Worm (Caenorhabditis elegans) whole organism, late embryonic: ENCODE data around the gene rabr-2.

Source experiments
- C38D4.7 ChIP-seq: fragments of 200-800 bp; sonication (Bioruptor generic); optimal IDR thresholded peaks from 2 replicates; lab custom pipeline; 2018; ENCODE audit warnings: mild to moderate bottlenecking, missing genetic modification characterization, moderate library complexity, missing compliant biosample characterization
- F13H6.1 ChIP-seq: sonication (generic microtip); optimal IDR thresholded peaks from 2 replicates; lab custom pipeline; 2016; ENCODE audit warnings: missing genetic modification characterization, missing compliant biosample characterization
- K02D7.2 ChIP-seq: sonication (generic microtip); optimal IDR thresholded peaks from 2 replicates; lab custom pipeline; 2017; ENCODE audit warnings: mild to moderate bottlenecking, missing genetic modification characterization, missing compliant biosample characterization
- Y22D7AL.16 ChIP-seq: sonication (generic microtip); optimal IDR thresholded peaks from 2 replicates; lab custom pipeline; 2016; ENCODE audit warnings: missing genetic modification characterization, missing compliant biosample characterization
- ahr-1 ChIP-seq: sonication (generic microtip); optimal IDR thresholded peaks from 2 replicates; lab custom pipeline; 2016; ENCODE audit warnings: missing genetic modification characterization, missing compliant biosample characterization
- ceh-18 ChIP-seq: sonication (generic microtip); optimal IDR thresholded peaks from 2 replicates; lab custom pipeline; 2016; ENCODE audit warnings: missing genetic modification characterization, missing compliant biosample characterization
- ceh-2 ChIP-seq: sonication (generic microtip); optimal IDR thresholded peaks from 2 replicates; lab custom pipeline; 2016; ENCODE audit warnings: missing genotype, missing genetic modification characterization, missing compliant biosample characterization
- ceh-24 ChIP-seq: sonication (generic microtip); optimal IDR thresholded peaks from 2 replicates; lab custom pipeline; 2016; ENCODE audit warnings: mild to moderate bottlenecking, missing genetic modification characterization, missing compliant biosample characterization
- ceh-31 ChIP-seq: sonication (generic microtip); optimal IDR thresholded peaks from 2 replicates; lab custom pipeline; 2016; ENCODE audit warnings: missing genetic modification characterization, missing compliant biosample characterization
- ceh-34 ChIP-seq: sonication (generic microtip); optimal IDR thresholded peaks from 2 replicates; lab custom pipeline; 2016; ENCODE audit warnings: mild to moderate bottlenecking, missing genetic modification characterization, missing compliant biosample characterization
- ceh-45 ChIP-seq: fragments of 200-800 bp; sonication (Bioruptor generic); IDR thresholded peaks from 2 replicates; pipeline ENCODE4 v1.3.6; 2022; ENCODE audit warnings: missing genetic modification reagents, missing genetic modification characterization, missing compliant biosample characterization
- ceh-48 ChIP-seq: sonication (generic microtip); optimal IDR thresholded peaks from 2 replicates; lab custom pipeline; 2016; ENCODE audit warnings: missing genetic modification characterization, inconsistent platforms, missing compliant biosample characterization
- che-1 ChIP-seq: sonication (generic microtip); optimal IDR thresholded peaks from 2 replicates; lab custom pipeline; 2016; ENCODE audit warnings: mild to moderate bottlenecking, missing genetic modification characterization, missing compliant biosample characterization
- dmd-4 ChIP-seq: sonication (generic microtip); optimal IDR thresholded peaks from 2 replicates; lab custom pipeline; 2016; ENCODE audit warnings: borderline replicate concordance, missing genetic modification characterization, missing compliant biosample characterization
- elt-2 ChIP-seq: sonication (generic microtip); optimal IDR thresholded peaks from 2 replicates; lab custom pipeline; 2016; ENCODE audit warnings: missing genetic modification reagents, missing genetic modification characterization, missing compliant biosample characterization
- elt-4 ChIP-seq: sonication (generic microtip); optimal IDR thresholded peaks from 2 replicates; lab custom pipeline; 2016; ENCODE audit warnings: missing genetic modification characterization, missing compliant biosample characterization
- fax-1 ChIP-seq: sonication (generic microtip); optimal IDR thresholded peaks from 2 replicates; lab custom pipeline; 2016; ENCODE audit warnings: missing genotype, missing genetic modification characterization, missing compliant biosample characterization
- fkh-10 ChIP-seq: fragments of 150-350 bp; optimal IDR thresholded peaks from 2 replicates; lab custom pipeline; 2014; ENCODE audit warnings: missing biosample characterization, missing genetic modification reagents, missing genetic modification characterization
- fkh-6 ChIP-seq: sonication (generic microtip); optimal IDR thresholded peaks from 2 replicates; lab custom pipeline; 2016; ENCODE audit warnings: missing genetic modification characterization, missing compliant biosample characterization
- gmeb-2 ChIP-seq: sonication (generic microtip); optimal IDR thresholded peaks from 2 replicates; lab custom pipeline; 2016; ENCODE audit warnings: missing genetic modification characterization, inconsistent platforms, missing compliant biosample characterization
- hlh-13 ChIP-seq: fragments of 200-800 bp; sonication (Bioruptor generic); optimal IDR thresholded peaks from 2 replicates; lab custom pipeline; 2018; ENCODE audit warnings: mild to moderate bottlenecking, missing genetic modification characterization, missing compliant biosample characterization
- hlh-15 ChIP-seq: sonication (generic microtip); optimal IDR thresholded peaks from 2 replicates; lab custom pipeline; 2016; ENCODE audit warnings: missing genetic modification characterization, missing compliant biosample characterization
- hlh-30 ChIP-seq: sonication (generic microtip); optimal IDR thresholded peaks from 2 replicates; lab custom pipeline; 2017; ENCODE audit warnings: antibody characterized with exemption, missing genetic modification characterization, missing compliant biosample characterization; ENCODE audit not compliant: insufficient read depth
- hlh-6 ChIP-seq: sonication (generic microtip); optimal IDR thresholded peaks from 2 replicates; lab custom pipeline; 2016; ENCODE audit warnings: missing genotype, missing genetic modification characterization, missing compliant biosample characterization
- lim-6 ChIP-seq: sonication (generic microtip); optimal IDR thresholded peaks from 2 replicates; lab custom pipeline; 2016; ENCODE audit warnings: missing genetic modification characterization, missing compliant biosample characterization
- mec-3 ChIP-seq: sonication (generic microtip); optimal IDR thresholded peaks from 2 replicates; lab custom pipeline; 2016; ENCODE audit warnings: borderline replicate concordance, missing genetic modification characterization, missing compliant biosample characterization
- pat-9 ChIP-seq: fragments of 200-800 bp; sonication (Bioruptor generic); optimal IDR thresholded peaks from 2 replicates; lab custom pipeline; 2018; ENCODE audit warnings: mild to moderate bottlenecking, missing genetic modification characterization, moderate library complexity, missing compliant biosample characterization
- pax-1 ChIP-seq: fragments of 150-350 bp; optimal IDR thresholded peaks from 2 replicates; lab custom pipeline; 2014; ENCODE audit warnings: missing biosample characterization, missing genetic modification characterization
- pha-4 ChIP-seq: fragments of 150-350 bp; optimal IDR thresholded peaks from 2 replicates; lab custom pipeline; 2018; ENCODE audit warnings: missing biosample characterization, missing genetic modification reagents, missing genetic modification characterization
- ref-2 ChIP-seq: sonication (generic microtip); optimal IDR thresholded peaks from 2 replicates; lab custom pipeline; 2016; ENCODE audit warnings: missing genetic modification characterization, missing compliant biosample characterization
- rnt-1 ChIP-seq: sonication (generic microtip); optimal IDR thresholded peaks from 2 replicates; lab custom pipeline; 2016; ENCODE audit warnings: missing genetic modification characterization, missing compliant biosample characterization
- sox-4 ChIP-seq: sonication (generic microtip); optimal IDR thresholded peaks from 2 replicates; lab custom pipeline; 2017; ENCODE audit warnings: mild to moderate bottlenecking, missing genetic modification characterization, inconsistent platforms, missing compliant biosample characterization
- syd-9 ChIP-seq: sonication (generic microtip); optimal IDR thresholded peaks from 2 replicates; lab custom pipeline; 2016; ENCODE audit warnings: mild to moderate bottlenecking, missing genetic modification characterization, moderate library complexity, missing compliant biosample characterization
- tbx-2 ChIP-seq: sonication (generic microtip); optimal IDR thresholded peaks from 2 replicates; lab custom pipeline; 2016; ENCODE audit warnings: missing genetic modification characterization, missing compliant biosample characterization
- tbx-7 ChIP-seq: sonication (generic microtip); optimal IDR thresholded peaks from 2 replicates; lab custom pipeline; 2016; ENCODE audit warnings: missing genotype, missing genetic modification characterization, missing compliant biosample characterization
- ttx-3 ChIP-seq: sonication (generic microtip); optimal IDR thresholded peaks from 2 replicates; lab custom pipeline; 2016; ENCODE audit warnings: missing genetic modification reagents, missing genetic modification characterization, missing compliant biosample characterization
- unc-55 ChIP-seq: sonication (generic microtip); optimal IDR thresholded peaks from 2 replicates; lab custom pipeline; 2017; ENCODE audit warnings: missing biosample characterization, missing genetic modification reagents, missing genetic modification characterization
- unc-86 ChIP-seq: sonication (generic microtip); optimal IDR thresholded peaks from 2 replicates; lab custom pipeline; 2016; ENCODE audit warnings: missing genetic modification characterization, missing compliant biosample characterization
- ztf-16 ChIP-seq: sonication (generic microtip); optimal IDR thresholded peaks from 2 replicates; lab custom pipeline; 2017; ENCODE audit warnings: missing genetic modification characterization, missing compliant biosample characterization

Gene rabr-2

ce11 chrIV:17483230-17483629 is at the start of gene rabr-2:
Gene rabr-2, minus strand, starts transcription at chrIV:17483330.
- no peak for TF ChIP-seq elt-2 (tag; lab: Kevin White, UChicago)
- TF ChIP-seq hlh-30 (tag; lab: Kevin White, UChicago) = no peak
- TF ChIP-seq gmeb-2 (tag; lab: Kevin White, UChicago) = no peak
- no peak for TF ChIP-seq tbx-7

DNA sequence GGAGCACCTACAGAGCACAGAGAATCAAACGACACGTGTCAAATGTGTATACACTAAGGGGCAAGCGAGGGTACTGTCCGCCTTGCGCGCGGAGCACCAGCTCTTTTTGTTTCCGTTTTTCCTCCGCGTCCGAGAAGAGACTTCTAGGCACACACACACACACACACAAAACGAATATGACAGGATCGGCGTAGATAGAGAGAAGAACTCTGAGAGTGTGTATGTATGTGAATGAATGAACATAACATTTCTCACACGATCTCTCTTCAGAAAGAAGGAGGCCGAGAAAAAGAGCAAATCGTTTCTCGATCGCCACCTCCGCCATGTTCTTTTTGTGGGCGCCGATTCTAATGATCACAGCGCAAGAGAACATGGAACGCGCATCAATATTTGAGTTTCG is 7.5 kb upstream of the rabr-2 start, which contains the start of gene nas-6:
TSS of gene nas-6 (minus strand) at position 101 of the 400 bp plus-strand sequence.
- no peak for TF ChIP-seq ceh-24 (tag; lab: Kevin White, UChicago)
- no peak for TF ChIP-seq pat-9 (tag; lab: Kevin White, UChicago)
- TF ChIP-seq syd-9 (tag; lab: Kevin White, UChicago) = no peak
- TF ChIP-seq sox-4 (tag; lab: Kevin White, UChicago) = no peak
- no peak for TF ChIP-seq C38D4.7
- no peak for TF ChIP-seq ref-2 (tag; lab: Kevin White, UChicago)
- TF ChIP-seq tbx-7 = no peak
- TF ChIP-seq che-1 (tag; lab: Kevin White, UChicago) = no peak
- no peak for TF ChIP-seq elt-2 (tag; lab: Kevin White, UChicago)
- TF ChIP-seq unc-86 = no peak
- no peak for TF ChIP-seq lim-6 (tag; lab: Kevin White, UChicago)
- no peak for TF ChIP-seq fkh-10
- TF ChIP-seq, all 69 proteins: peak for 0

ce11 chrIV:17475743-17476142 is 7.4 kb downstream of the rabr-2 start, which contains the start of gene grl-24:
Gene grl-24, minus strand, starts transcription at chrIV:17475843.
- TF ChIP-seq fkh-10 (no peak), ahr-1 (tag; lab: Kevin White, UChicago) (no peak), ceh-2 (tag; lab: Kevin White, UChicago) (no peak), syd-9 (tag; lab: Kevin White, UChicago) (no peak), ztf-16 (tag; lab: Kevin White, UChicago) (no peak), hlh-15 (tag; lab: Kevin White, UChicago) (no peak), elt-4 (tag; lab: Kevin White, UChicago) (no peak), Y22D7AL.16 (no peak), hlh-6 (tag; lab: Kevin White, UChicago) (no peak), F13H6.1 (tag; lab: Kevin White, UChicago) (no peak), ceh-45 (no peak), hlh-13 (GFP tag; lab: Kevin White, UChicago) (no peak), ceh-18 (tag; lab: Kevin White, UChicago) (no peak), tbx-2 (tag; lab: Kevin White, UChicago) (no peak), unc-86 (no peak), pat-9 (tag; lab: Kevin White, UChicago) (no peak), pax-1 (tag; lab: Kevin White, UChicago) (no peak), C38D4.7 (no peak), ceh-34 (no peak)

DNA sequence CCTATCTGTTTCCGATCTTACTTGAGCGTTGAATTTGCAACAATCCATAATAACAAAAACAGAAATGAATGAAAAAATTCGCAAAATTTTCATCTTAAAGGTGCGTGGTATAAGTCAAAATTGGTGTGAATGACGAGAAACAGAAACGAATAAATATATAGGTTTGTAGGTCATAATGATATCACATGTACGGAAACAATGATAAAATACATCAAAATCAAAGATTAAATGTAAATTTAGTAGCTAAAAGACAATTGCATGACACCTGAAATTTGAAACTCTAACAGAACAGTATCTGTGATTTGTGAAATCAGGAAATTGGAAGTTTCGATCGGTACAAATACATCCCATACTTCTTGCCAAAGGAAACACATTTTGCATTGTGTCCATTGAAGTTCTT is 7.9 kb downstream of the rabr-2 start, which contains the start of gene F11E6.9:
TSS of gene F11E6.9 (minus strand) at position 101 of the 400 bp plus-strand sequence.
- TF ChIP-seq pat-9 (tag; lab: Kevin White, UChicago) (no peak), ceh-48 (no peak), tbx-7 (no peak), mec-3 (tag; lab: Kevin White, UChicago) (no peak), ceh-2 (tag; lab: Kevin White, UChicago) (no peak), lim-6 (tag; lab: Kevin White, UChicago) (no peak), hlh-6 (tag; lab: Kevin White, UChicago) (no peak), fax-1 (tag; lab: Kevin White, UChicago) (no peak), pax-1 (tag; lab: Kevin White, UChicago) (no peak), gmeb-2 (tag; lab: Kevin White, UChicago) (no peak), ceh-45 (no peak), hlh-15 (tag; lab: Kevin White, UChicago) (no peak), K02D7.2 (tag; lab: Kevin White, UChicago) (no peak)

- no peak for TF ChIP-seq ztf-16 (tag; lab: Kevin White, UChicago)
- TF ChIP-seq gmeb-2 (tag; lab: Kevin White, UChicago) = no peak
- no peak for TF ChIP-seq pat-9 (tag; lab: Kevin White, UChicago)
- TF ChIP-seq fkh-6 = no peak
- no peak for TF ChIP-seq ceh-18 (tag; lab: Kevin White, UChicago)
- no peak for TF ChIP-seq elt-4 (tag; lab: Kevin White, UChicago)
- TF ChIP-seq pha-4 (tag; lab: Kevin White, UChicago) = no peak
- TF ChIP-seq ceh-31 (tag; lab: Kevin White, UChicago) = no peak
- no peak for TF ChIP-seq ttx-3 (tag; lab: Kevin White, UChicago)
- no peak for TF ChIP-seq dmd-4 (tag; lab: Kevin White, UChicago)
- TF ChIP-seq rnt-1 (tag; lab: Kevin White, UChicago) = no peak
- no peak for TF ChIP-seq hlh-6 (tag; lab: Kevin White, UChicago)
- no peak for TF ChIP-seq unc-55 (GFP tag; lab: Kevin White, UChicago)
- TF ChIP-seq che-1 (tag; lab: Kevin White, UChicago) = no peak
These were observed 9.1 kb downstream of the rabr-2 start for ce11 chrIV:17474047-17474446.
